Worm (Caenorhabditis elegans) whole organism, L4 larva: ENCODE measurements around the gene T22C8.3.
A peak's percentile ranks its signal among the peaks of the same experiment; 100 is the strongest.

Experiments
- T20F7.1 ChIP-seq: fragments of 200-800 bp; sonication (Bioruptor generic); optimal IDR thresholded peaks from 2 replicates; lab custom pipeline; 2018; ENCODE audit warnings: mild to moderate bottlenecking, missing genetic modification characterization, missing compliant biosample characterization
- T26A8.4 ChIP-seq: fragments of 200-800 bp; sonication (Bioruptor generic); IDR thresholded peaks from 2 replicates; pipeline ENCODE4 v1.3.6; 2022; ENCODE audit warnings: missing genetic modification characterization, missing compliant biosample characterization
- Y5F2A.4 ChIP-seq: fragments of 200-800 bp; sonication (Bioruptor generic); optimal IDR thresholded peaks from 2 replicates; lab custom pipeline; 2018; ENCODE audit warnings: mild to moderate bottlenecking, missing genetic modification characterization, missing compliant biosample characterization
- Y75B8A.6 ChIP-seq: fragments of 200-800 bp; sonication (Bioruptor generic); IDR thresholded peaks from 2 replicates; pipeline ENCODE4 v1.3.6; 2022; ENCODE audit warnings: missing genetic modification reagents, missing genetic modification characterization, missing compliant biosample characterization
- ZK337.2 ChIP-seq: fragments of 200-800 bp; sonication (Bioruptor generic); IDR thresholded peaks from 2 replicates; pipeline ENCODE4 v1.3.6; 2022; ENCODE audit warnings: missing genetic modification reagents, missing genetic modification characterization, missing compliant biosample characterization
- ZK546.5 ChIP-seq, 2 experiments: sonication (generic microtip); optimal IDR thresholded peaks; 2 replicates each; lab custom pipeline; 2017; ENCODE audit warnings: missing biosample characterization in 2 of 2, missing genetic modification characterization in 2 of 2
- aha-1 ChIP-seq: fragments of 150-350 bp; peaks from one replicate; lab custom pipeline; 2014; ENCODE audit warnings: missing biosample characterization, missing genetic modification characterization
- aly-2 ChIP-seq: sonication (generic microtip); optimal IDR thresholded peaks from 2 replicates; lab custom pipeline; 2018; ENCODE audit warnings: missing biosample characterization, missing genetic modification characterization
- ceh-20 ChIP-seq: fragments of 200-800 bp; sonication (Bioruptor generic); IDR thresholded peaks from 2 replicates; pipeline ENCODE4 v1.3.6; 2022; ENCODE audit warnings: missing genetic modification reagents, missing genetic modification characterization, missing compliant biosample characterization
- ceh-28 ChIP-seq: fragments of 150-350 bp; optimal IDR thresholded peaks from 2 replicates; lab custom pipeline; 2014; ENCODE audit warnings: missing biosample characterization, missing genetic modification reagents, missing genetic modification characterization
- ceh-32 ChIP-seq: sonication (generic microtip); optimal IDR thresholded peaks from 2 replicates; lab custom pipeline; 2016; ENCODE audit warnings: mild to moderate bottlenecking, missing genetic modification characterization, missing compliant biosample characterization; ENCODE audit not compliant: poor library complexity
- ceh-44 ChIP-seq: fragments of 200-800 bp; sonication (Bioruptor generic); IDR thresholded peaks from 2 replicates; pipeline ENCODE4 v1.3.6; 2022; ENCODE audit warnings: missing genetic modification reagents, missing genetic modification characterization, missing compliant biosample characterization
- cey-2 ChIP-seq: sonication (generic microtip); optimal IDR thresholded peaks from 3 replicates; lab custom pipeline; 2017; ENCODE audit warnings: missing genetic modification characterization, mild to moderate bottlenecking, missing compliant biosample characterization, antibody characterized with exemption, borderline replicate concordance; ENCODE audit not compliant: insufficient read depth
- daf-12 ChIP-seq: fragments of 150-350 bp; optimal IDR thresholded peaks from 2 replicates; lab custom pipeline; 2014; ENCODE audit warnings: missing biosample characterization, missing genetic modification reagents, missing genetic modification characterization
- daf-16 ChIP-seq, 3 experiments: sonication (generic microtip); optimal IDR thresholded peaks; 2 replicates each; lab custom pipeline; 2016 to 2017; ENCODE audit warnings: missing genetic modification characterization in 3 of 3, missing genetic modification reagents in 3 of 3, mild to moderate bottlenecking in 2 of 3, missing compliant biosample characterization in 2 of 3, missing biosample characterization in 1 of 3, moderate library complexity in 1 of 3
- daf-8 ChIP-seq: fragments of 200-800 bp; sonication (Bioruptor generic); IDR thresholded peaks from 2 replicates; pipeline ENCODE4 v1.3.6; 2022; ENCODE audit warnings: missing genetic modification characterization, missing compliant biosample characterization
- dmd-9 ChIP-seq: fragments of 200-800 bp; sonication (Bioruptor generic); IDR thresholded peaks from 2 replicates; pipeline ENCODE4 v1.3.6; 2022; ENCODE audit warnings: missing genetic modification reagents, missing genetic modification characterization, missing compliant biosample characterization
- duxl-1 ChIP-seq: sonication (generic microtip); optimal IDR thresholded peaks from 2 replicates; lab custom pipeline; 2016; ENCODE audit warnings: mild to moderate bottlenecking, missing genetic modification characterization, moderate library complexity, missing compliant biosample characterization; ENCODE audit not compliant: poor library complexity
- egl-27 ChIP-seq: sonication (generic microtip); optimal IDR thresholded peaks from 3 replicates; lab custom pipeline; 2017; ENCODE audit warnings: missing biosample characterization, missing genetic modification reagents, missing genetic modification characterization
- egl-43 ChIP-seq: fragments of 200-800 bp; sonication (Bioruptor generic); IDR thresholded peaks from 2 replicates; pipeline ENCODE4 v1.3.6; 2022; ENCODE audit warnings: missing genetic modification reagents, missing genetic modification characterization, missing compliant biosample characterization
- fos-1 ChIP-seq: fragments of 150-350 bp; optimal IDR thresholded peaks from 2 replicates; lab custom pipeline; 2014; ENCODE audit warnings: missing biosample characterization, missing genetic modification characterization
- gei-8 ChIP-seq: fragments of 200-800 bp; sonication (Bioruptor generic); optimal IDR thresholded peaks from 2 replicates; lab custom pipeline; 2018; ENCODE audit warnings: mild to moderate bottlenecking, missing genetic modification characterization, missing compliant biosample characterization
- hmg-1.1 ChIP-seq: fragments of 200-800 bp; sonication (Bioruptor generic); IDR thresholded peaks from 2 replicates; pipeline ENCODE4 v1.3.6; 2022; ENCODE audit warnings: missing genetic modification reagents, missing genetic modification characterization, missing compliant biosample characterization
- jun-1 ChIP-seq: fragments of 150-350 bp; optimal IDR thresholded peaks from 2 replicates; lab custom pipeline; 2014; ENCODE audit warnings: missing biosample characterization, missing genetic modification reagents, missing genetic modification characterization
- lin-1 ChIP-seq: fragments of 200-800 bp; sonication (Bioruptor generic); IDR thresholded peaks from 2 replicates; pipeline ENCODE4 v1.3.6; 2022; ENCODE audit warnings: missing genetic modification reagents, missing genetic modification characterization, missing compliant biosample characterization
- lin-39 ChIP-seq: fragments of 150-350 bp; optimal IDR thresholded peaks from 2 replicates; lab custom pipeline; 2014; ENCODE audit warnings: missing biosample characterization, missing genetic modification reagents, missing genetic modification characterization
- madf-9 ChIP-seq: fragments of 200-800 bp; sonication (Bioruptor generic); conservative IDR thresholded peaks from 2 replicates; pipeline ENCODE4 v1.3.6; 2022; ENCODE audit warnings: missing genetic modification reagents, missing genetic modification characterization, missing compliant biosample characterization
- mep-1 ChIP-seq: fragments of 150-350 bp; sonication (generic microtip); optimal IDR thresholded peaks from 3 replicates; lab custom pipeline; 2014; ENCODE audit warnings: missing biosample characterization, missing genetic modification characterization
- mxl-2 ChIP-seq: fragments of 200-800 bp; sonication (Bioruptor generic); conservative IDR thresholded peaks from 2 replicates; pipeline ENCODE4 v1.3.6; 2022; ENCODE audit warnings: missing genetic modification reagents, missing genetic modification characterization, missing compliant biosample characterization
- mxl-3 ChIP-seq: fragments of 200-800 bp; sonication (Bioruptor generic); optimal IDR thresholded peaks from 2 replicates; lab custom pipeline; 2018; ENCODE audit warnings: mild to moderate bottlenecking, missing genetic modification characterization, missing compliant biosample characterization
- nhr-10 ChIP-seq: fragments of 150-350 bp; optimal IDR thresholded peaks from 2 replicates; lab custom pipeline; 2014; ENCODE audit warnings: missing biosample characterization, missing genetic modification characterization
- nhr-102 ChIP-seq: sonication (generic microtip); optimal IDR thresholded peaks from 2 replicates; lab custom pipeline; 2016; ENCODE audit warnings: mild to moderate bottlenecking, missing genetic modification characterization, moderate library complexity, missing compliant biosample characterization
- nhr-111 ChIP-seq: fragments of 200-800 bp; sonication (Bioruptor generic); optimal IDR thresholded peaks from 2 replicates; lab custom pipeline; 2018; ENCODE audit warnings: mild to moderate bottlenecking, missing genetic modification characterization, missing compliant biosample characterization
- nhr-25 ChIP-seq: sonication (generic microtip); optimal IDR thresholded peaks from 2 replicates; lab custom pipeline; 2017; ENCODE audit warnings: missing genetic modification characterization, mild to moderate bottlenecking, missing compliant biosample characterization, antibody characterized with exemption, moderate library complexity, borderline replicate concordance; ENCODE audit not compliant: insufficient read depth
- nhr-42 ChIP-seq: fragments of 200-800 bp; sonication (Bioruptor generic); IDR thresholded peaks from 2 replicates; pipeline ENCODE4 v1.3.6; 2022; ENCODE audit warnings: missing genetic modification characterization, missing compliant biosample characterization
- nhr-48 ChIP-seq: sonication (generic microtip); optimal IDR thresholded peaks from 2 replicates; lab custom pipeline; 2016; ENCODE audit warnings: mild to moderate bottlenecking, missing genetic modification characterization, missing compliant biosample characterization
- nhr-76 ChIP-seq: fragments of 150-350 bp; optimal IDR thresholded peaks from 2 replicates; lab custom pipeline; 2014; ENCODE audit warnings: missing biosample characterization, missing genetic modification characterization
- php-3 ChIP-seq: fragments of 200-800 bp; sonication (Bioruptor generic); IDR thresholded peaks from 2 replicates; pipeline ENCODE4 v1.3.6; 2022; ENCODE audit warnings: missing genetic modification reagents, missing genetic modification characterization, missing compliant biosample characterization
- pqm-1 ChIP-seq: sonication (generic microtip); optimal IDR thresholded peaks from 2 replicates; lab custom pipeline; 2017; ENCODE audit warnings: missing biosample characterization, missing genetic modification characterization
- rbr-2 ChIP-seq: sonication (generic microtip); optimal IDR thresholded peaks from 2 replicates; lab custom pipeline; 2016; ENCODE audit warnings: missing genotype, missing genetic modification characterization, missing compliant biosample characterization
- set-16 ChIP-seq: fragments of 200-800 bp; sonication (Bioruptor generic); IDR thresholded peaks from 2 replicates; pipeline ENCODE4 v1.3.6; 2022; ENCODE audit warnings: missing genetic modification reagents, missing genetic modification characterization, missing compliant biosample characterization
- snpc-1.2 ChIP-seq: fragments of 200-800 bp; sonication (Bioruptor generic); IDR thresholded peaks from 2 replicates; pipeline ENCODE4 v1.3.6; 2022; ENCODE audit warnings: missing genetic modification reagents, missing genetic modification characterization, missing compliant biosample characterization
- spr-1 ChIP-seq: sonication (generic microtip); optimal IDR thresholded peaks from 2 replicates; lab custom pipeline; 2016; ENCODE audit warnings: mild to moderate bottlenecking, missing genetic modification characterization, missing compliant biosample characterization
- tra-1 ChIP-seq: fragments of 200-800 bp; sonication (Bioruptor generic); IDR thresholded peaks from 2 replicates; pipeline ENCODE4 v1.3.6; 2022; ENCODE audit warnings: missing genetic modification reagents, missing genetic modification characterization, missing compliant biosample characterization
- unc-39 ChIP-seq: sonication (generic microtip); optimal IDR thresholded peaks from 2 replicates; lab custom pipeline; 2017; ENCODE audit warnings: missing biosample characterization, missing genetic modification characterization
- unc-62 ChIP-seq, 3 experiments: fragments of 150-350 bp in 1 of 3; sonication (generic microtip); optimal IDR thresholded peaks in 2 of 3; peaks in 1 of 3; 1 replicate in 1 of 3; 2 replicates in 2 of 3; lab custom pipeline; 2014 to 2017; ENCODE audit warnings: missing biosample characterization in 3 of 3, missing genetic modification characterization in 3 of 3, missing genetic modification reagents in 3 of 3, missing genotype in 1 of 3
- zip-2 ChIP-seq: fragments of 150-350 bp; optimal IDR thresholded peaks from 2 replicates; lab custom pipeline; 2014; ENCODE audit warnings: missing biosample characterization, missing genetic modification characterization

T22C8.3 gene

ce11 chrII:8627907-8628306 lies 6.1 kb upstream of the T22C8.3 start:
- peak; percentile 93 for TF ChIP-seq aha-1 (tag; lab: Kevin White, UChicago)
- TF ChIP-seq T26A8.4 (GFP tag; lab: Robert Waterston, UW) = no peak

ce11 chrII:8626598-8626997 lies 4.8 kb upstream of the T22C8.3 start:
- TF ChIP-seq unc-62 (GFP tag; optimal IDR thresholded peaks at IDR 0.05 in 1 of 2; lab: Kevin White, UChicago) (peak in 1 of 2 experiments; percentile 78), unc-62 (tag; optimal IDR thresholded peaks at IDR 0.05; lab: Kevin White, UChicago) (no peak), Y75B8A.6 (GFP tag; lab: Robert Waterston, UW) (no peak)

ce11 chrII:8625163-8625562 lies 3.4 kb upstream of the T22C8.3 start, which contains the start of gene sptf-2:
sptf-2 (plus strand) TSS chrII:8625459.
- peak; percentile 97 for TF ChIP-seq pqm-1 (tag; lab: Kevin White, UChicago)
- TF ChIP-seq ceh-20 (GFP tag; lab: Robert Waterston, UW) = no peak
- no peak for TF ChIP-seq Y5F2A.4 (GFP tag; lab: Kevin White, UChicago)
- no peak for TF ChIP-seq mep-1 (tag; lab: Kevin White, UChicago)
- TF ChIP-seq madf-9 = no peak
- TF ChIP-seq nhr-102 (tag; lab: Kevin White, UChicago) = no peak
- no peak for TF ChIP-seq nhr-10 (tag; lab: Kevin White, UChicago)
- TF ChIP-seq zip-2 (tag; lab: Kevin White, UChicago) = no peak
- TF ChIP-seq unc-39 (tag; lab: Kevin White, UChicago) = no peak
- no peak for TF ChIP-seq ceh-32 (tag; lab: Kevin White, UChicago)
- TF ChIP-seq nhr-111 = no peak
- no peak for TF ChIP-seq egl-43 (GFP tag; lab: Robert Waterston, UW)
- TF ChIP-seq gei-8 (GFP tag; lab: Kevin White, UChicago) = no peak
- peak in 1 of 2 experiments; percentile 7 for TF ChIP-seq daf-16 (GFP tag; optimal IDR thresholded peaks at IDR 0.05; lab: Kevin White, UChicago)
- TF ChIP-seq daf-16 (tag; optimal IDR thresholded peaks at IDR 0.05; lab: Kevin White, UChicago) = peak; percentile 85
- no peak for TF ChIP-seq jun-1 (tag; lab: Kevin White, UChicago)
- no peak for TF ChIP-seq dmd-9
- no peak for TF ChIP-seq ceh-28 (tag; lab: Kevin White, UChicago)
- no peak for TF ChIP-seq nhr-76 (tag; lab: Kevin White, UChicago)
- no peak; the same call in 1 of the 2 replicates for TF ChIP-seq lin-1
- peak; percentile 86 for TF ChIP-seq tra-1 (GFP tag; lab: Robert Waterston, UW)
- TF ChIP-seq ZK337.2 (GFP tag; lab: Robert Waterston, UW) = no peak
- TF ChIP-seq duxl-1 (tag; lab: Kevin White, UChicago) = no peak
- no peak for TF ChIP-seq T20F7.1 (GFP tag; lab: Kevin White, UChicago)
- no peak; the same call in 1 of the 2 replicates for TF ChIP-seq set-16
- TF ChIP-seq daf-8 (GFP tag; lab: Robert Waterston, UW) = no peak
- TF ChIP-seq cey-2 = no peak
- TF ChIP-seq aly-2 (tag; lab: Kevin White, UChicago) = no peak
- no peak for TF ChIP-seq rbr-2 (tag; lab: Kevin White, UChicago)
- peak; percentile 52 for TF ChIP-seq mxl-3 (GFP tag; lab: Kevin White, UChicago)
- TF ChIP-seq aha-1 (tag; lab: Kevin White, UChicago) = peak; percentile 50
- TF ChIP-seq spr-1 (tag; lab: Kevin White, UChicago) = no peak
- no peak for TF ChIP-seq daf-12 (tag; lab: Kevin White, UChicago)
- TF ChIP-seq php-3 (GFP tag; lab: Robert Waterston, UW) = peak; percentile 97
- TF ChIP-seq mxl-2 (GFP tag; lab: Robert Waterston, UW) = no peak
- no peak for TF ChIP-seq nhr-25 (tag; lab: Kevin White, UChicago)
- no peak for TF ChIP-seq nhr-42 (GFP tag; lab: Robert Waterston, UW)
- no peak for TF ChIP-seq ceh-44
- TF ChIP-seq lin-39 (tag; lab: Kevin White, UChicago) = no peak
- no peak for TF ChIP-seq fos-1 (tag; lab: Kevin White, UChicago)
- peak; percentile 21 for TF ChIP-seq nhr-48 (tag; lab: Kevin White, UChicago)
- TF ChIP-seq ZK546.5 (tag; optimal IDR thresholded peaks at IDR 0.05; lab: Kevin White, UChicago) = no peak
- TF ChIP-seq hmg-1.1 (GFP tag; lab: Robert Waterston, UW) = no peak
- TF ChIP-seq snpc-1.2 (GFP tag; lab: Robert Waterston, UW) = no peak
- TF ChIP-seq egl-27 (tag; lab: Kevin White, UChicago) = no peak
